Fruit fly (Drosophila melanogaster): Measurements from ENCODE around the gene Kap-alpha1.

Gene Kap-alpha1

dm6 chr3L:19804908-19805307 is 2.1 kb upstream of the Kap-alpha1 start, which contains the start of the genes TORIP and Ccdc58:
TSS of gene TORIP (minus strand) at chr3L:19805080.
TSS of gene Ccdc58 (plus strand) at chr3L:19805181.
- TF ChIP-seq fd96Ca (GFP tag; IDR thresholded peaks at IDR 0.05) (no peak), CG17806 (tag; optimal IDR thresholded peaks at IDR 0.05) (no peak), CG4496 (GFP tag; IDR thresholded peaks at IDR 0.05) (no peak), Ets98B (GFP tag; IDR thresholded peaks at IDR 0.05) (no peak), CG8301 (tag; optimal IDR thresholded peaks at IDR 0.05) (no peak), EcR (GFP tag; optimal IDR thresholded peaks at IDR 0.05) (no peak), CG34367 (tag; optimal IDR thresholded peaks at IDR 0.05) (no peak), gl (tag; optimal IDR thresholded peaks at IDR 0.05) (no peak), CG32121 (GFP tag; IDR thresholded peaks at IDR 0.05) (no peak), CG13204 (GFP tag; optimal IDR thresholded peaks at IDR 0.05) (no peak)

dm6 chr3L:19805895-19806294 is 1.1 kb upstream of the Kap-alpha1 start, which contains the start of gene CG34116:
TSS of gene CG34116 (minus strand) at chr3L:19806036.
- no peak for TF ChIP-seq CG32121 (GFP tag; IDR thresholded peaks at IDR 0.05)
- TF ChIP-seq CG4496 (GFP tag; IDR thresholded peaks at IDR 0.05), result no peak
- no peak for TF ChIP-seq rn (GFP tag; IDR thresholded peaks at IDR 0.05)
- no peak for TF ChIP-seq CG34367 (tag; optimal IDR thresholded peaks at IDR 0.05)
- TF ChIP-seq Pif1B (GFP tag; optimal IDR thresholded peaks at IDR 0.05), result no peak
- TF ChIP-seq gl (tag; optimal IDR thresholded peaks at IDR 0.05), result no peak

dm6 chr3L:19807521-19807920 is 489 bp downstream of the Kap-alpha1 start:
- no peak for TF ChIP-seq gl (tag; optimal IDR thresholded peaks at IDR 0.05)

- no peak for TF ChIP-seq Pif1B (GFP tag; optimal IDR thresholded peaks at IDR 0.05)
- TF ChIP-seq CG34367 (tag; optimal IDR thresholded peaks at IDR 0.05), result no peak
- no peak for TF ChIP-seq CG14655 (GFP tag; optimal IDR thresholded peaks at IDR 0.05)
- TF ChIP-seq CG12605 (GFP tag; IDR thresholded peaks at IDR 0.05), result no peak
- TF ChIP-seq CG13204 (GFP tag; optimal IDR thresholded peaks at IDR 0.05), result no peak
- TF ChIP-seq D1 (tag; optimal IDR thresholded peaks at IDR 0.05), result no peak
- TF ChIP-seq CG8159 (tag; optimal IDR thresholded peaks at IDR 0.05), result no peak
- no peak for TF ChIP-seq CG4496 (GFP tag; IDR thresholded peaks at IDR 0.05)
- TF ChIP-seq gl (tag; optimal IDR thresholded peaks at IDR 0.05), result no peak
Measured at dm6 chr3L:19812491-19812890, 5.5 kb downstream of the Kap-alpha1 start.

dm6 chr3L:19813075-19813903 is 6.3 kb downstream of the Kap-alpha1 start, which contains the start of gene Cyp305a1:
TSS of gene Cyp305a1 (minus strand) at chr3L:19813339.
- TF ChIP-seq CG32121 (GFP tag; IDR thresholded peaks at IDR 0.05), result 0 out of 2 replicates have a peak, but pooled peaks have one; percentile 11
- TF ChIP-seq rn (GFP tag; IDR thresholded peaks at IDR 0.05), result no peak

dm6 chr3L:19815472-19816150 is 8.6 kb downstream of the Kap-alpha1 start, which contains the start of gene cyc:
TSS of gene cyc (minus strand) at chr3L:19815938.
- TF ChIP-seq rn (GFP tag; IDR thresholded peaks at IDR 0.05) (no peak), CG10348 (GFP tag; IDR thresholded peaks at IDR 0.05) (no peak), CG4496 (GFP tag; IDR thresholded peaks at IDR 0.05) (peak; percentile 70), Snoo (tag; optimal IDR thresholded peaks at IDR 0.05) (peak; percentile 34), CG12605 (GFP tag; IDR thresholded peaks at IDR 0.05) (peak; percentile 64), CG32121 (GFP tag; IDR thresholded peaks at IDR 0.05) (peak; percentile 32; the same call in 1 of the 2 replicates), EcR (GFP tag; optimal IDR thresholded peaks at IDR 0.05) (no peak), CG15710 (tag; optimal IDR thresholded peaks at IDR 0.05) (peak; percentile 1), Ets98B (GFP tag; IDR thresholded peaks at IDR 0.05) (peak; percentile 64; the same call in 1 of the 2 replicates)

- TF ChIP-seq CG32121 (GFP tag; IDR thresholded peaks at IDR 0.05) (0 out of 2 replicates have a peak, but pooled peaks have one; percentile 37), CG13204 (GFP tag; optimal IDR thresholded peaks at IDR 0.05) (no peak), Ets98B (GFP tag; IDR thresholded peaks at IDR 0.05) (no peak; the same call in 1 of the 2 replicates), rn (GFP tag; IDR thresholded peaks at IDR 0.05) (0 out of 2 replicates have a peak, but pooled peaks have one; percentile 26), CG10348 (GFP tag; IDR thresholded peaks at IDR 0.05) (no peak), EcR (GFP tag; optimal IDR thresholded peaks at IDR 0.05) (no peak), CG15710 (tag; optimal IDR thresholded peaks at IDR 0.05) (peak; percentile 68), CG4496 (GFP tag; IDR thresholded peaks at IDR 0.05) (peak; percentile 66; the same call in 1 of the 3 replicates), CG8159 (tag; optimal IDR thresholded peaks at IDR 0.05) (no peak), CG8301 (tag; optimal IDR thresholded peaks at IDR 0.05) (peak; percentile 51), fd96Ca (GFP tag; IDR thresholded peaks at IDR 0.05) (peak; percentile 45; the same call in 1 of the 3 replicates), CG34367 (tag; optimal IDR thresholded peaks at IDR 0.05) (peak; percentile 53), D1 (tag; optimal IDR thresholded peaks at IDR 0.05) (no peak), CG17806 (tag; optimal IDR thresholded peaks at IDR 0.05) (peak; percentile 51), CG9948 (tag; optimal IDR thresholded peaks at IDR 0.05) (peak; percentile 63), Snoo (tag; optimal IDR thresholded peaks at IDR 0.05) (peak; percentile 61)
Measured at dm6 chr3L:19817807-19818531, 10.9 kb downstream of the Kap-alpha1 start, which contains the start of the genes Fibp and Deaf1. TSS of gene Fibp (minus strand) at chr3L:19817967. TSS of gene Deaf1 (plus strand) at chr3L:19818174.
